Fruit fly (Drosophila melanogaster): ENCODE data around the gene CG8188.

CG8188 gene

dm6 chrX:17659119-17659452 is 43.7 kb downstream of the CG8188 start (continued):
- TF ChIP-seq Hr78 (GFP tag; optimal IDR thresholded peaks at IDR 0.05) (no peak), sisA (GFP tag; IDR thresholded peaks at IDR 0.05) (no peak), Pdp1 (GFP tag; optimal IDR thresholded peaks at IDR 0.05) (peak in 1 of 2 experiments; percentile 98), chif (GFP tag; optimal IDR thresholded peaks at IDR 0.05) (no peak), ara (GFP tag; IDR thresholded peaks at IDR 0.05) (no peak), CG13894 (tag; optimal IDR thresholded peaks at IDR 0.05) (peak; percentile 10)

dm6 chrX:17658207-17659118 is 44.4 kb downstream of the CG8188 start:
- no peak for TF ChIP-seq Fer3 (tag; optimal IDR thresholded peaks at IDR 0.05)
- no peak for TF ChIP-seq Bgb (GFP tag; IDR thresholded peaks at IDR 0.05; ENCODE audit: partially characterized antibody)
- TF ChIP-seq CG43689 (GFP tag; IDR thresholded peaks at IDR 0.05), result no peak
- no peak for TF ChIP-seq CG16815 (GFP tag; optimal IDR thresholded peaks at IDR 0.05)
- peak; percentile 69 for TF ChIP-seq CG4360 (GFP tag; IDR thresholded peaks at IDR 0.05)
- peak; percentile 38 for TF ChIP-seq CG15601 (tag; optimal IDR thresholded peaks at IDR 0.05)
- TF ChIP-seq CG32767 (GFP tag; IDR thresholded peaks at IDR 0.05), result 0 out of 2 replicates have a peak, but pooled peaks have one; percentile 34
- TF ChIP-seq CG2199 (GFP tag; IDR thresholded peaks at IDR 0.05), result 0 out of 3 replicates have a peak, but pooled peaks have one; percentile 24
- peak; percentile 74 for TF ChIP-seq cg (GFP tag; optimal IDR thresholded peaks at IDR 0.05)
- TF ChIP-seq dmrt11E (tag; optimal IDR thresholded peaks at IDR 0.05), result no peak
- no peak for TF ChIP-seq NfI (GFP tag; optimal IDR thresholded peaks at IDR 0.05)
- no peak for TF ChIP-seq Ets65A (GFP tag)
- no peak for TF ChIP-seq CG4707 (GFP tag; optimal IDR thresholded peaks at IDR 0.05)
- peak; percentile 30 for TF ChIP-seq oc (tag; optimal IDR thresholded peaks at IDR 0.05)
- TF ChIP-seq CG17361 (GFP tag; IDR thresholded peaks at IDR 0.05), result no peak
- TF ChIP-seq Bteb2 (GFP tag; optimal IDR thresholded peaks at IDR 0.05), result no peak
- TF ChIP-seq Rx (GFP tag; IDR thresholded peaks at IDR 0.05), result no peak
- TF ChIP-seq CHES-1-like (GFP tag; optimal IDR thresholded peaks at IDR 0.05), result peak; percentile 22
- TF ChIP-seq CG30403 (GFP tag; optimal IDR thresholded peaks at IDR 0.05), result no peak
- no peak for TF ChIP-seq CG14050 (GFP tag; IDR thresholded peaks at IDR 0.05)
- no peak for TF ChIP-seq CG10209 (GFP tag; optimal IDR thresholded peaks at IDR 0.05)
- TF ChIP-seq CG13775 (GFP tag; optimal IDR thresholded peaks at IDR 0.05), result no peak
- TF ChIP-seq Gug (GFP tag; IDR thresholded peaks at IDR 0.05), result no peak
- no peak for TF ChIP-seq caup (GFP tag; optimal IDR thresholded peaks at IDR 0.05; ENCODE audit: severe bottlenecking)
- TF ChIP-seq Mrtf (GFP tag; IDR thresholded peaks at IDR 0.05), result no peak
- TF ChIP-seq Xbp1 (GFP tag; optimal IDR thresholded peaks at IDR 0.05), result no peak
- peak; percentile 75 for TF ChIP-seq CG1832 (GFP tag; optimal IDR thresholded peaks at IDR 0.05)
- no peak for TF ChIP-seq psq (GFP tag; optimal IDR thresholded peaks at IDR 0.05)
- TF ChIP-seq CG12071 (GFP tag; optimal IDR thresholded peaks at IDR 0.05), result peak; percentile 3
- TF ChIP-seq vnd (GFP tag; IDR thresholded peaks at IDR 0.05; ENCODE audit: partially characterized antibody), result no peak
- TF ChIP-seq ftz-f1 (GFP tag; optimal IDR thresholded peaks at IDR 0.05), result no peak
- no peak for TF ChIP-seq gcm (GFP tag; optimal IDR thresholded peaks at IDR 0.05)
- TF ChIP-seq btn (GFP tag; optimal IDR thresholded peaks at IDR 0.05), result no peak
- no peak for TF ChIP-seq CG12299 (tag; optimal IDR thresholded peaks at IDR 0.05)
- TF ChIP-seq fu2 (GFP tag; optimal IDR thresholded peaks at IDR 0.05), result no peak
- no peak for TF ChIP-seq CG17802 (tag; optimal IDR thresholded peaks at IDR 0.05)
- TF ChIP-seq z (GFP tag; IDR thresholded peaks at IDR 0.05), result 0 out of 3 replicates have a peak, but pooled peaks have one; percentile 8
- TF ChIP-seq CG1602 (GFP tag; optimal IDR thresholded peaks at IDR 0.05), result no peak
- peak; percentile 4 for TF ChIP-seq CG17359 (tag; optimal IDR thresholded peaks at IDR 0.05)
- TF ChIP-seq twi (tag; optimal IDR thresholded peaks at IDR 0.05), result no peak
- TF ChIP-seq sens-2 (GFP tag; IDR thresholded peaks at IDR 0.05), result no peak
